Worm (Caenorhabditis elegans): Measurements from ENCODE around the gene C04H5.1.

The C04H5.1 gene

DNA sequence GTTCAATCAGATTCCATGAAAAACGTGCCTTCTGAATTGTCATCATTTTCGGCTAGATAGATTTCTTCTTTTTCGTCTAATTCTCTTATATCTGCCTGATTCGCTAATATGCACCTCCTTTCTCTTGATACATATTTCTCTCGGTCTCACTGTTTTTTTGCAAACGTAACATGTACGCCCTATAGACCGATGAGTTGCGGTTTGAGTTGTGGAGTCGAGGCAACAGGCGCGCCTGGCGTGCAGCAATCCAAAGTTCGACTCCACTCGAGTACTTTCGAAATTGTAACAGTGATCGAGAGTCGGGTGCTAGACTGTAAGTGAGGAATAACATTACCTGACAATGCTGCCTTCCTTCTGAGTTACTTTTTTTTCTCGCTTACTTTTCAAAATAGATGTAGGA, 37.3 kb upstream of the C04H5.1 start (continued):
- TF ChIP-seq nhr-6 (tag; optimal IDR thresholded peaks at IDR 0.05) (peak; percentile 75), madf-9 (GFP tag; conservative IDR thresholded peaks at IDR 0.05) (peak; percentile 79), lin-13 (GFP tag; optimal IDR thresholded peaks at IDR 0.05) (peak; percentile 46), saeg-2 (GFP tag; IDR thresholded peaks at IDR 0.05) (0 out of 2 replicates have a peak, but pooled peaks have one; percentile 67), aha-1 (tag) (peak; percentile 99), nhr-25 (tag; optimal IDR thresholded peaks at IDR 0.05; ENCODE audit: borderline replicate concordance, insufficient read depth) (peak; percentile 80), vab-7 (GFP tag; IDR thresholded peaks at IDR 0.05) (peak; percentile 91), ctbp-1 (GFP tag; IDR thresholded peaks at IDR 0.05) (peak; percentile 76), nhr-28 (tag; optimal IDR thresholded peaks at IDR 0.05) (peak; percentile 91), zip-11 (GFP tag; IDR thresholded peaks at IDR 0.05) (0 out of 2 replicates have a peak, but pooled peaks have one; percentile 37), F44E2.7 (GFP tag; IDR thresholded peaks at IDR 0.05) (peak; percentile 92), ceh-44 (GFP tag; IDR thresholded peaks at IDR 0.05) (peak; percentile 90), ceh-62 (tag; optimal IDR thresholded peaks at IDR 0.05) (no peak), daf-19 (GFP tag; conservative IDR thresholded peaks at IDR 0.05) (peak; percentile 95), dmd-6 (GFP tag; IDR thresholded peaks at IDR 0.05) (peak; percentile 70), ceh-82 (tag; optimal IDR thresholded peaks at IDR 0.05) (no peak), zip-2 (tag; optimal IDR thresholded peaks at IDR 0.05) (peak; percentile 41), lin-29 (GFP tag; IDR thresholded peaks at IDR 0.05) (peak; percentile 63), ceh-20 (GFP tag; IDR thresholded peaks at IDR 0.05) (peak; percentile 78), hmg-1.1 (GFP tag; IDR thresholded peaks at IDR 0.05) (peak; percentile 86), F26F4.8 (GFP tag; conservative IDR thresholded peaks at IDR 0.05) (peak; percentile 94), lim-7 (GFP tag; IDR thresholded peaks at IDR 0.05) (peak; percentile 97), F37D6.2 (tag; optimal IDR thresholded peaks at IDR 0.05) (peak; percentile 74)

DNA sequence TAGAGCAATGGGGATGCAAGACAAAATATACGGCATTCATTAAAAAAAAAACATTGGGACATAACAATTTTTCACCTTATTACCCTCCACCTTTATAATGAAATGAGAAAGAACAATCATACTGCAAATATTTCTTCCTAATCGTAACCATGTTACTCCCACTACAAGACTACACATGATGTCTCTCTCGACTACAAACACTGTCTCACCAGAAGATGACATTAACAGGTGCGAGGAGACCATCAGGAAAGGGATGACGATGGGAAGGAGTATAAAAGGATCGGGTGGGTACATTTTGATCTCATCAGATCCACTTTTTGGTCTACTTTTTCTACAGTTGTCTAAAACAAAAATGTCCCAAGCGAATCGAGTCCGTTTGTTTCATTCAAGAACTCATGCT, 36.3 kb upstream of the C04H5.1 start, which contains the start of gene dhs-8:
TSS of gene dhs-8 (plus strand) at position 179 of the 400 bp plus-strand sequence.
- TF ChIP-seq nhr-10 (tag; optimal IDR thresholded peaks at IDR 0.05) (no peak), nhr-42 (GFP tag; IDR thresholded peaks at IDR 0.05) (no peak), egl-27 (tag; optimal IDR thresholded peaks at IDR 0.05) (no peak), nhr-237 (tag; optimal IDR thresholded peaks at IDR 0.05) (no peak), mxl-2 (GFP tag; conservative IDR thresholded peaks at IDR 0.05) (no peak), daf-8 (GFP tag; IDR thresholded peaks at IDR 0.05) (no peak), skn-1 (tag; optimal IDR thresholded peaks at IDR 0.05) (no peak), nhr-28 (tag; optimal IDR thresholded peaks at IDR 0.05) (peak; percentile 99), madf-5 (GFP tag; IDR thresholded peaks at IDR 0.05) (no peak), F37D6.2 (tag; optimal IDR thresholded peaks at IDR 0.05) (no peak), zip-2 (tag; optimal IDR thresholded peaks at IDR 0.05) (no peak), cey-2 (tag; optimal IDR thresholded peaks at IDR 0.05; ENCODE audit: borderline replicate concordance, insufficient read depth) (no peak), hlh-30 (tag; optimal IDR thresholded peaks at IDR 0.05; ENCODE audit: insufficient read depth) (peak; percentile 9), pqm-1 (tag; optimal IDR thresholded peaks at IDR 0.05) (no peak), hlh-11 (tag; optimal IDR thresholded peaks at IDR 0.05) (no peak), aha-1 (tag) (peak; percentile 48), ceh-32 (tag; optimal IDR thresholded peaks at IDR 0.05; ENCODE audit: poor library complexity) (no peak)

DNA sequence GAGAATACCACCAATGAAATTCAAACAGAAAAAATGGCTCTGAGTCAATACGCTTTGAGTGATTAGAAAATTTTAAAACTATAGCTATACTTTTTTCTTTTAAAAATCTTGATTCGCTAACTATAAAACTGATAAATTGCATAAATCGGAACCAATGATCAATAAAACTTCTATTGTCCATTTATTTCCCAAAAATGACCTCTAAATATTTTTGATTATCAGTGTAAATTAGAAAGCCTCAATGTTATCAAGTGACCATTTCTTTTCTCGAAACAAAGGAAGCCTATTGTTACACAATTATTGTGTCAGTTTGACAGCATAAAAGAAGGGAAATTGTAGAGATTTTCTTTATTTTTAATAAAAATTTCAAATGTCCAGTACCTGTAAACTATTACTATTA, 34.0 kb upstream of the C04H5.1 start, which contains the start of gene K10H10.4:
TSS of gene K10H10.4 (plus strand) at position 301 of the 400 bp plus-strand sequence.
- TF ChIP-seq nhr-41 (GFP tag; IDR thresholded peaks at IDR 0.05), result no peak
- no peak for TF ChIP-seq snpc-1.2 (GFP tag; IDR thresholded peaks at IDR 0.05)
- no peak for TF ChIP-seq nhr-28 (tag; optimal IDR thresholded peaks at IDR 0.05)

All from whole organism, L4 larva.